Fruit fly (Drosophila melanogaster): ENCODE results near the gene Cpr76Ba.
A peak's percentile ranks its signal among the peaks of the same experiment; 100 is the strongest.

Cpr76Ba gene

DNA sequence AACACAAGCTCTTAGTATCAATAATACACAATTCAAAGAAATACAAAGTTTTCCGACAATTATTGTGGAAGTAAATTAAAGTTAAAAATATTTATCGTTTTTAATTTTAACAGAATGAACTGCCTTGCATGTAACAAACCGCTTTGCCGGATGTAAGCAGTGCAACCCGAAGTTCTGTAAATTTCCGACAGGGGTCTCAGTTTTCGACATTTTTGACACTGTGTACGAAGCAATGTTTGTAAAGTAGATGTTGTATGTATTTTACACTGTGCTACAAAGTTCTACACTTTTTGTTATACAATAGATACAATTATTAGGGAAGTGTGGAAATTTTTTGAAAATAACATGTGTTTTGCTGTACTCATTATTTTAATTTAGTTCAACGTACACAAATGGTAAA is 1.6 kb downstream of the Cpr76Ba start (continued):
- peak; percentile 89 for TF ChIP-seq CG14667 (GFP tag; IDR thresholded peaks at IDR 0.05)
- TF ChIP-seq CG15696 (tag; optimal IDR thresholded peaks at IDR 0.05), result peak; percentile 75
- TF ChIP-seq Bdp1 (GFP tag; optimal IDR thresholded peaks at IDR 0.05), result peak; percentile 68
- peak; percentile 49 for TF ChIP-seq psq (GFP tag; optimal IDR thresholded peaks at IDR 0.05)
- peak in 1 of 2 experiments; percentile 17 for TF ChIP-seq Dfd (GFP tag; optimal IDR thresholded peaks at IDR 0.05)
- TF ChIP-seq Bgb (GFP tag; IDR thresholded peaks at IDR 0.05; ENCODE audit: partially characterized antibody), result peak; percentile 82
- TF ChIP-seq stc (GFP tag; IDR thresholded peaks at IDR 0.05), result peak; percentile 86
- peak; percentile 93 for TF ChIP-seq CG1603 (tag; optimal IDR thresholded peaks at IDR 0.05)
- peak; percentile 79 for TF ChIP-seq twi (tag; optimal IDR thresholded peaks at IDR 0.05)
- TF ChIP-seq CG9727 (GFP tag; optimal IDR thresholded peaks at IDR 0.05), result peak; percentile 88
- no peak for TF ChIP-seq hth (optimal IDR thresholded peaks at IDR 0.05)
- TF ChIP-seq Kr (GFP tag; optimal IDR thresholded peaks at IDR 0.05), result no peak
- TF ChIP-seq CG1832 (GFP tag; optimal IDR thresholded peaks at IDR 0.05), result no peak
- TF ChIP-seq CG10321 (GFP tag; IDR thresholded peaks at IDR 0.05), result peak; percentile 74
- TF ChIP-seq sug (tag; optimal IDR thresholded peaks at IDR 0.05), result peak; percentile 82
- TF ChIP-seq Lpt (GFP tag; optimal IDR thresholded peaks at IDR 0.05), result no peak
- peak; percentile 94 for TF ChIP-seq CG4424 (GFP tag; optimal IDR thresholded peaks at IDR 0.05)
- peak; percentile 48 for TF ChIP-seq cwo (GFP tag; optimal IDR thresholded peaks at IDR 0.05)
- TF ChIP-seq trh (GFP tag; optimal IDR thresholded peaks at IDR 0.05), result peak; percentile 88
- TF ChIP-seq CG7556 (GFP tag; optimal IDR thresholded peaks at IDR 0.05), result no peak
- TF ChIP-seq dati (GFP tag; IDR thresholded peaks at IDR 0.05), result peak; percentile 89
- peak; percentile 70 for TF ChIP-seq CG12155 (GFP tag; optimal IDR thresholded peaks at IDR 0.05)
- TF ChIP-seq CG4730 (GFP tag; IDR thresholded peaks at IDR 0.05), result peak; percentile 95
- peak; percentile 83 for TF ChIP-seq CoRest (tag; optimal IDR thresholded peaks at IDR 0.05)
- TF ChIP-seq eyg (GFP tag; optimal IDR thresholded peaks at IDR 0.05), result peak; percentile 94
- peak; percentile 77 for TF ChIP-seq amos (GFP tag; IDR thresholded peaks at IDR 0.05; ENCODE audit: partially characterized antibody)
- peak; percentile 79 for TF ChIP-seq ap (GFP tag; IDR thresholded peaks at IDR 0.05)
- peak; percentile 92 for TF ChIP-seq Meics (GFP tag; optimal IDR thresholded peaks at IDR 0.05)
- peak; percentile 73 for TF ChIP-seq Bteb2 (GFP tag; optimal IDR thresholded peaks at IDR 0.05)
- TF ChIP-seq CG15514 (GFP tag; optimal IDR thresholded peaks at IDR 0.05), result peak; percentile 76
- peak; percentile 78 for TF ChIP-seq CG6689 (GFP tag; IDR thresholded peaks at IDR 0.05)
- peak; percentile 49; the same call in 2 of the 3 replicates for TF ChIP-seq vnd (GFP tag; IDR thresholded peaks at IDR 0.05; ENCODE audit: partially characterized antibody)
- TF ChIP-seq mirr (GFP tag; optimal IDR thresholded peaks at IDR 0.05), result peak; percentile 90
- 0 out of 3 replicates have a peak, but pooled peaks have one; percentile 12 for TF ChIP-seq CG14860 (GFP tag; IDR thresholded peaks at IDR 0.05; ENCODE audit: partially characterized antibody)
- peak; percentile 71 for TF ChIP-seq CG7786 (GFP tag; optimal IDR thresholded peaks at IDR 0.05)
- TF ChIP-seq CG12659 (GFP tag; optimal IDR thresholded peaks at IDR 0.05), result peak; percentile 81
- peak; percentile 50 for TF ChIP-seq sim (GFP tag; IDR thresholded peaks at IDR 0.05)
- no peak for TF ChIP-seq zf30C (GFP tag; optimal IDR thresholded peaks at IDR 0.05)
- peak; percentile 63 for TF ChIP-seq CG13123 (GFP tag; optimal IDR thresholded peaks at IDR 0.05)
- TF ChIP-seq CG9437 (GFP tag; optimal IDR thresholded peaks at IDR 0.05), result peak; percentile 45
- peak; percentile 81 for TF ChIP-seq Myb (GFP tag; optimal IDR thresholded peaks at IDR 0.05)
- TF ChIP-seq pita (GFP tag; optimal IDR thresholded peaks at IDR 0.05), result peak; percentile 40
- TF ChIP-seq CG42726 (GFP tag; IDR thresholded peaks at IDR 0.05; ENCODE audit: partially characterized antibody), result peak; percentile 75; the same call in 1 of the 2 replicates
- peak; percentile 71 for TF ChIP-seq Chrac-16 (GFP tag; optimal IDR thresholded peaks at IDR 0.05)
- TF ChIP-seq Oaz (GFP tag; IDR thresholded peaks at IDR 0.05), result peak; percentile 89
- TF ChIP-seq HmgD (GFP tag; optimal IDR thresholded peaks at IDR 0.05), result peak; percentile 97
- TF ChIP-seq sob (GFP tag; IDR thresholded peaks at IDR 0.05), result peak; percentile 97
- peak; percentile 31; the same call in 1 of the 2 replicates for TF ChIP-seq CG8765 (GFP tag; IDR thresholded peaks at IDR 0.05)
- peak; percentile 84 for TF ChIP-seq gt (GFP tag; IDR thresholded peaks at IDR 0.05)

All from whole organism, embryonic.